Worm (Caenorhabditis elegans): Measurements from ENCODE around the gene C08H9.15.

The C08H9.15 gene

ce11 chrII:9880826-9881225 is at the start of gene C08H9.15:
C08H9.15 (plus strand) TSS chrII:9881193.
- TF ChIP-seq ceh-28 (tag; optimal IDR thresholded peaks at IDR 0.05) (no peak), lin-15B (tag; optimal IDR thresholded peaks at IDR 0.05) (no peak), tbx-2 (tag; optimal IDR thresholded peaks at IDR 0.05) (no peak), ceh-82 (tag; optimal IDR thresholded peaks at IDR 0.05) (no peak), nhr-67 (tag; optimal IDR thresholded peaks at IDR 0.05) (no peak), nhr-25 (tag; optimal IDR thresholded peaks at IDR 0.05) (peak; percentile 30), R02D3.7 (tag; optimal IDR thresholded peaks at IDR 0.05) (no peak)

DNA sequence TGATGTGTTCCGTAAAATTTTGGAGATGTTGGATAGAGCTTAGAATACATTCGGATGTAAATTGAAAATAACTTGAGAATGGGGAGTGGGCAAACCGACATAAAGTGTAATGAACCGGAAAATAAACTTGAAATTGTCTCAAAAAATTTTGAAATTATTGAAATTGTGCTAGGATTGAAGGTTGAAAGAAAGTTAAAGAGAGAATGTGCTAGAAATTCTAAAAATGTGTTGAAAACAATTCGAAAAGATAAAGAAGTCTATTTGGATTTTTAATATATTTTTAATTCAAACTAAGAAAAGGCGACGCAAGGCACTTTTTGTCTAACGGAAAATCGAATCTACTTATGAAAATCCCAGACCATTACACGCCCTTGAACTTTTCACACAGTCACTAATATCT is 47.1 kb upstream of the C08H9.15 start, which contains the start of gene ZK938.3:
ZK938.3 (minus strand) TSS at position 101 of the 400 bp plus-strand sequence.
- TF ChIP-seq nhr-11 (tag; optimal IDR thresholded peaks at IDR 0.05) = no peak
- no peak for TF ChIP-seq lin-39 (tag; optimal IDR thresholded peaks at IDR 0.05)
- no peak for TF ChIP-seq lsy-12 (tag; optimal IDR thresholded peaks at IDR 0.05)
- TF ChIP-seq nhr-237 (tag; optimal IDR thresholded peaks at IDR 0.05) = no peak
- TF ChIP-seq elt-1 (tag; optimal IDR thresholded peaks at IDR 0.05) = no peak
- TF ChIP-seq nhr-77 (tag; optimal IDR thresholded peaks at IDR 0.05) = no peak
- no peak for TF ChIP-seq eor-1 (tag; optimal IDR thresholded peaks at IDR 0.05)

ce11 chrII:9834921-9835320 is 46.1 kb upstream of the C08H9.15 start, which contains the start of gene arrd-5:
arrd-5 (plus strand) TSS chrII:9835221.
- TF ChIP-seq ZK546.5 (tag; optimal IDR thresholded peaks at IDR 0.05) (no peak), daf-12 (tag; optimal IDR thresholded peaks at IDR 0.05) (no peak), nhr-77 (tag; optimal IDR thresholded peaks at IDR 0.05) (no peak), nhr-25 (tag; optimal IDR thresholded peaks at IDR 0.05) (no peak), hmg-11 (tag; optimal IDR thresholded peaks at IDR 0.05) (no peak), ztf-4 (tag; optimal IDR thresholded peaks at IDR 0.05) (no peak), lsy-12 (tag; optimal IDR thresholded peaks at IDR 0.05) (no peak), fkh-10 (GFP tag; optimal IDR thresholded peaks at IDR 0.05) (no peak)

- TF ChIP-seq ceh-9 (tag; optimal IDR thresholded peaks at IDR 0.05) = no peak
- no peak for TF ChIP-seq nhr-28 (tag; optimal IDR thresholded peaks at IDR 0.05)
Measured at ce11 chrII:9835958-9836357, 45.0 kb upstream of the C08H9.15 start.

DNA sequence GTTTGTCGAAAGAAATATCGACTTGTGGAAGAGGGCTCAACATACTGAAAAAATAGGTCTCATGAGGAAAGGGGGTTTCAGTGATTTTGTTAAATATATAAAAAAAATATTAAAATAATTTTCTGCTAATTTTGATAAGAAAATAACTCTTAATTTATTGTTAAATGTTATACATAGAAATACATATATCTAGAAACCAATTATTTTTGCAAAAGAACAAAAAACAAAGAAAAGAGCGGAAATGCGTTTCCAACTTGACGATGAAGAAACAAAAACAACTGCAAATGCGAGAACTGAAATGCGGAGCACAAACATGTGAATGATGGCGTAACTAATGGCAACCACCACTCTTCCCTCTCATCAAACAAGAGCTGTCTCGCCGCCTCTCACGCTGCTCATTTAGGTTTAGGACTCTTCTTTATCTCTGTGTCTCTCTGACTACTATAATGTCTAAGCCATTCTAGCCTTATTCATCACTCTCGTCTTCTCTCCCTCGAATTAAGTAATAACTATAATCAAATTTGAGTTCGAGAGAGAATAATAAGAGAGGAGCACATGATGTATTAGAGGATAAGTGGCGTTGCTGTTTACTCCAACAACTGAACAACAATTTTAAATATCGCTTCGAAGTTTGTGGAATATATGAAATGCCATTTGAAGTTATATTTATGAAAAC is 42.6 kb upstream of the C08H9.15 start, which contains the start of gene arrd-4:
arrd-4 (minus strand) TSS at position 51 of the 676 bp plus-strand sequence.
- TF ChIP-seq daf-12 (tag; optimal IDR thresholded peaks at IDR 0.05) = no peak
- peak; percentile 86 for TF ChIP-seq nhr-11 (tag; optimal IDR thresholded peaks at IDR 0.05)

DNA sequence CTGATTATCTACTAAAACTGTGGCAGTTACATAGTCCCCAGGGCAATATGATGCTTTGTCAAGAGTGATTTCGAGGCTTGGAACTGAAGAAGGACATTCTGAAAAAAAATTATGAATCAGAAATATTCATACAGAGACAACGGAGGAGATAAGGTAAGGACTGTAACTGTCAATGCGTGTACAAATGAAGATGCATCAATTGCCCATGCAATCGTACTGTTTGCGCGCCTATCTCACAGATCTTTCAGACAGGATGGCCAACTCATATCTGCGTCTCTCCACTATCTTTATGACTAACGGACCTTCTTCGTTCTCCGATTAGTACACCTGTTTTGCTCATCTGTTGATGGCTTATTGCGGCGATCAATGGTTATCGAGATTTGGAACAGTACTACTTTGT is 40.7 kb upstream of the C08H9.15 start, which contains the start of gene ZK938.11:
ZK938.11 (minus strand) TSS at position 101 of the 400 bp plus-strand sequence.
- TF ChIP-seq lsy-12 (tag; optimal IDR thresholded peaks at IDR 0.05) (no peak), pqm-1 (tag; optimal IDR thresholded peaks at IDR 0.05) (no peak), jun-1 (tag; optimal IDR thresholded peaks at IDR 0.05) (no peak)

- TF ChIP-seq nhr-237 (tag; optimal IDR thresholded peaks at IDR 0.05) (no peak), ama-1 (optimal IDR thresholded peaks at IDR 0.05) (no peak), hmg-11 (tag; optimal IDR thresholded peaks at IDR 0.05) (no peak), nhr-23 (tag; optimal IDR thresholded peaks at IDR 0.05) (no peak), ZK546.5 (tag; optimal IDR thresholded peaks at IDR 0.05) (no peak), unc-62 (GFP tag; optimal IDR thresholded peaks at IDR 0.05) (no peak), snpc-4 (tag; optimal IDR thresholded peaks at IDR 0.05) (no peak), elt-3 (tag; optimal IDR thresholded peaks at IDR 0.05) (no peak), sea-2 (GFP tag; optimal IDR thresholded peaks at IDR 0.05) (no peak), zag-1 (tag; optimal IDR thresholded peaks at IDR 0.05) (no peak), ceh-28 (tag; optimal IDR thresholded peaks at IDR 0.05) (no peak), fos-1 (tag; optimal IDR thresholded peaks at IDR 0.05) (no peak), ceh-9 (tag; optimal IDR thresholded peaks at IDR 0.05) (no peak), egl-5 (tag; optimal IDR thresholded peaks at IDR 0.05) (no peak), nhr-25 (tag; optimal IDR thresholded peaks at IDR 0.05) (no peak), ztf-11 (tag; optimal IDR thresholded peaks at IDR 0.05) (no peak), lin-39 (tag; optimal IDR thresholded peaks at IDR 0.05) (no peak), pqm-1 (tag; optimal IDR thresholded peaks at IDR 0.05) (no peak), R02D3.7 (tag; optimal IDR thresholded peaks at IDR 0.05) (no peak)
Measured at ce11 chrII:9841985-9842505, 38.9 kb upstream of the C08H9.15 start, which contains the start of gene rnh-1.2. rnh-1.2 (minus strand) TSS chrII:9842035.

Data from whole organism, L3 larva.